Fruit fly (Drosophila melanogaster): ENCODE results near the gene ND-15.
A peak's percentile ranks its signal among the peaks of the same experiment; 100 is the strongest.

Gene ND-15

dm6 chr2L:66369-67278 lies 47.9 kb upstream of the ND-15 start, which contains the start of gene dbr (continued):
- TF ChIP-seq CG13123 (GFP tag; optimal IDR thresholded peaks at IDR 0.05) (no peak), Ssrp (tag; optimal IDR thresholded peaks at IDR 0.05) (no peak), bab2 (GFP tag; optimal IDR thresholded peaks at IDR 0.05) (no peak), CG13775 (GFP tag; optimal IDR thresholded peaks at IDR 0.05) (no peak), CG11093 (GFP tag; IDR thresholded peaks at IDR 0.05) (no peak), CG34422 (GFP tag; IDR thresholded peaks at IDR 0.05) (peak; percentile 10; the same call in 1 of the 3 replicates), BEAF-32 (GFP tag; optimal IDR thresholded peaks at IDR 0.05) (no peak), Bgb (GFP tag; IDR thresholded peaks at IDR 0.05; ENCODE audit: partially characterized antibody) (peak; percentile 31; the same call in 1 of the 2 replicates), gro (GFP tag; optimal IDR thresholded peaks at IDR 0.05) (peak; percentile 31), zfh1 (GFP tag; IDR thresholded peaks at IDR 0.05) (no peak), dm (GFP tag; optimal IDR thresholded peaks at IDR 0.05) (no peak), dysf (GFP tag; IDR thresholded peaks at IDR 0.05) (0 out of 3 replicates have a peak, but pooled peaks have one; percentile 8), oc (tag; optimal IDR thresholded peaks at IDR 0.05) (no peak), CG18011 (GFP tag; optimal IDR thresholded peaks at IDR 0.05) (no peak), en (GFP tag; optimal IDR thresholded peaks at IDR 0.05) (no peak), CG17612 (GFP tag; IDR thresholded peaks at IDR 0.05) (no peak), CG10959 (GFP tag; IDR thresholded peaks at IDR 0.05) (no peak), Dfd (GFP tag; optimal IDR thresholded peaks at IDR 0.05) (no peak), CG42726 (GFP tag; IDR thresholded peaks at IDR 0.05; ENCODE audit: partially characterized antibody) (no peak), CG1024 (GFP tag; IDR thresholded peaks at IDR 0.05) (no peak), CG12659 (GFP tag; optimal IDR thresholded peaks at IDR 0.05) (peak; percentile 9), scrt (GFP tag; optimal IDR thresholded peaks at IDR 0.05) (peak; percentile 74), PHDP (tag; optimal IDR thresholded peaks at IDR 0.05) (no peak), Sox100B (GFP tag; optimal IDR thresholded peaks at IDR 0.05) (no peak), CG12236 (GFP tag; optimal IDR thresholded peaks at IDR 0.05) (no peak), jigr1 (GFP tag; IDR thresholded peaks at IDR 0.05) (no peak), CG3281 (GFP tag; optimal IDR thresholded peaks at IDR 0.05) (no peak), CG17568 (GFP tag; optimal IDR thresholded peaks at IDR 0.05) (peak; percentile 2), vvl (GFP tag; IDR thresholded peaks at IDR 0.05) (peak; percentile 62; the same call in 1 of the 2 replicates), CG14965 (GFP tag; optimal IDR thresholded peaks at IDR 0.05; ENCODE audit: borderline replicate concordance) (no peak), NFAT (GFP tag; IDR thresholded peaks at IDR 0.05) (no peak), CG13296 (GFP tag; optimal IDR thresholded peaks at IDR 0.05) (peak; percentile 50), CG3407 (GFP tag; optimal IDR thresholded peaks at IDR 0.05) (no peak), btn (GFP tag; optimal IDR thresholded peaks at IDR 0.05) (no peak), Ravus (GFP tag; IDR thresholded peaks at IDR 0.05) (no peak), CG9727 (GFP tag; optimal IDR thresholded peaks at IDR 0.05) (no peak), CG14860 (GFP tag; IDR thresholded peaks at IDR 0.05; ENCODE audit: partially characterized antibody) (no peak), ERR (GFP tag; optimal IDR thresholded peaks at IDR 0.05) (no peak), CG1792 (GFP tag; optimal IDR thresholded peaks at IDR 0.05) (no peak), Antp (GFP tag; optimal IDR thresholded peaks at IDR 0.05) (no peak), ATbp (GFP tag; optimal IDR thresholded peaks at IDR 0.05) (peak; percentile 9), CHES-1-like (GFP tag; optimal IDR thresholded peaks at IDR 0.05) (no peak), CG30020 (tag; optimal IDR thresholded peaks at IDR 0.05) (no peak), chif (GFP tag; optimal IDR thresholded peaks at IDR 0.05) (no peak), gem (tag; optimal IDR thresholded peaks at IDR 0.05) (no peak), bigmax (GFP tag; optimal IDR thresholded peaks at IDR 0.05) (no peak), MESR4 (GFP tag; optimal IDR thresholded peaks at IDR 0.05) (no peak), lab (GFP tag; optimal IDR thresholded peaks at IDR 0.05) (peak; percentile 64), NC2β (GFP tag; optimal IDR thresholded peaks at IDR 0.05) (no peak)
